Worm (Caenorhabditis elegans) whole organism, L4 larva: ENCODE results near the gene nop-1.

Source experiments
- D1046.2 ChIP-seq: fragments of 200-800 bp; sonication (Bioruptor generic); IDR thresholded peaks from 2 replicates; pipeline ENCODE4 v1.3.6; 2022; ENCODE audit warnings: missing genetic modification characterization, missing compliant biosample characterization
- F37D6.2 ChIP-seq: sonication (generic microtip); optimal IDR thresholded peaks from 2 replicates; lab custom pipeline; 2016; ENCODE audit warnings: mild to moderate bottlenecking, missing genetic modification characterization, missing compliant biosample characterization
- F44E2.7 ChIP-seq: fragments of 200-800 bp; sonication (Bioruptor generic); IDR thresholded peaks from 2 replicates; pipeline ENCODE4 v2.1.2; 2022; ENCODE audit warnings: missing genetic modification characterization, missing compliant biosample characterization
- R02D3.7 ChIP-seq: fragments of 150-350 bp; sonication (generic microtip); optimal IDR thresholded peaks from 3 replicates; lab custom pipeline; 2014; ENCODE audit warnings: missing biosample characterization, missing genetic modification characterization
- T26A8.4 ChIP-seq: fragments of 200-800 bp; sonication (Bioruptor generic); IDR thresholded peaks from 2 replicates; pipeline ENCODE4 v1.3.6; 2022; ENCODE audit warnings: missing genetic modification characterization, missing compliant biosample characterization
- Y48G9A.11 ChIP-seq: fragments of 200-800 bp; sonication (Bioruptor generic); IDR thresholded peaks from 2 replicates; pipeline ENCODE4 v1.3.6; 2022; ENCODE audit warnings: missing genetic modification reagents, missing genetic modification characterization, missing compliant biosample characterization
- Y5F2A.4 ChIP-seq: fragments of 200-800 bp; sonication (Bioruptor generic); optimal IDR thresholded peaks from 2 replicates; lab custom pipeline; 2018; ENCODE audit warnings: mild to moderate bottlenecking, missing genetic modification characterization, missing compliant biosample characterization
- Y75B8A.6 ChIP-seq: fragments of 200-800 bp; sonication (Bioruptor generic); IDR thresholded peaks from 2 replicates; pipeline ENCODE4 v1.3.6; 2022; ENCODE audit warnings: missing genetic modification reagents, missing genetic modification characterization, missing compliant biosample characterization
- ZK546.5 ChIP-seq, 2 experiments: sonication (generic microtip); optimal IDR thresholded peaks; 2 replicates each; lab custom pipeline; 2017; ENCODE audit warnings: missing biosample characterization in 2 of 2, missing genetic modification characterization in 2 of 2
- aha-1 ChIP-seq: fragments of 150-350 bp; peaks from one replicate; lab custom pipeline; 2014; ENCODE audit warnings: missing biosample characterization, missing genetic modification characterization
- ama-1 ChIP-seq: fragments of 150-350 bp; optimal IDR thresholded peaks from 2 replicates; lab custom pipeline; 2014; ENCODE audit warnings: inconsistent platforms, mixed read lengths
- arid-1 ChIP-seq: fragments of 200-800 bp; sonication (Bioruptor generic); conservative IDR thresholded peaks from 2 replicates; pipeline ENCODE4 v1.3.6; 2022; ENCODE audit warnings: missing genetic modification reagents, missing genetic modification characterization, missing compliant biosample characterization
- attf-4 ChIP-seq: sonication (generic microtip); optimal IDR thresholded peaks from 3 replicates; lab custom pipeline; 2017; ENCODE audit warnings: missing biosample characterization, missing genetic modification characterization
- ceh-20 ChIP-seq: fragments of 200-800 bp; sonication (Bioruptor generic); IDR thresholded peaks from 2 replicates; pipeline ENCODE4 v1.3.6; 2022; ENCODE audit warnings: missing genetic modification reagents, missing genetic modification characterization, missing compliant biosample characterization
- ceh-32 ChIP-seq: sonication (generic microtip); optimal IDR thresholded peaks from 2 replicates; lab custom pipeline; 2016; ENCODE audit warnings: mild to moderate bottlenecking, missing genetic modification characterization, missing compliant biosample characterization; ENCODE audit not compliant: poor library complexity
- ceh-44 ChIP-seq: fragments of 200-800 bp; sonication (Bioruptor generic); IDR thresholded peaks from 2 replicates; pipeline ENCODE4 v1.3.6; 2022; ENCODE audit warnings: missing genetic modification reagents, missing genetic modification characterization, missing compliant biosample characterization
- ceh-62 ChIP-seq: sonication (generic microtip); optimal IDR thresholded peaks from 2 replicates; lab custom pipeline; 2017; ENCODE audit warnings: missing biosample characterization, missing genetic modification characterization
- ceh-82 ChIP-seq: sonication (generic microtip); optimal IDR thresholded peaks from 2 replicates; lab custom pipeline; 2017; ENCODE audit warnings: missing biosample characterization, missing genetic modification characterization
- daf-16 ChIP-seq, 3 experiments: sonication (generic microtip); optimal IDR thresholded peaks; 2 replicates each; lab custom pipeline; 2016 to 2017; ENCODE audit warnings: missing genetic modification characterization in 3 of 3, missing genetic modification reagents in 3 of 3, mild to moderate bottlenecking in 2 of 3, missing compliant biosample characterization in 2 of 3, missing biosample characterization in 1 of 3, moderate library complexity in 1 of 3
- daf-8 ChIP-seq: fragments of 200-800 bp; sonication (Bioruptor generic); IDR thresholded peaks from 2 replicates; pipeline ENCODE4 v1.3.6; 2022; ENCODE audit warnings: missing genetic modification characterization, missing compliant biosample characterization
- dpl-1 ChIP-seq: fragments of 150-350 bp; optimal IDR thresholded peaks from 2 replicates; lab custom pipeline; 2014; ENCODE audit warnings: missing biosample characterization, missing genetic modification reagents, missing genetic modification characterization
- dve-1 ChIP-seq: sonication (generic microtip); optimal IDR thresholded peaks from 2 replicates; lab custom pipeline; 2017; ENCODE audit warnings: antibody characterized with exemption, mild to moderate bottlenecking, missing genetic modification characterization, missing compliant biosample characterization; ENCODE audit not compliant: insufficient read depth
- fkh-10 ChIP-seq: fragments of 150-350 bp; optimal IDR thresholded peaks from 2 replicates; lab custom pipeline; 2014; ENCODE audit warnings: missing biosample characterization, missing genetic modification reagents, missing genetic modification characterization
- hlh-11 ChIP-seq: fragments of 200-800 bp; sonication (Bioruptor generic); optimal IDR thresholded peaks from 2 replicates; lab custom pipeline; 2018; ENCODE audit warnings: mild to moderate bottlenecking, missing genetic modification characterization, missing compliant biosample characterization
- jun-1 ChIP-seq: fragments of 150-350 bp; optimal IDR thresholded peaks from 2 replicates; lab custom pipeline; 2014; ENCODE audit warnings: missing biosample characterization, missing genetic modification reagents, missing genetic modification characterization
- lin-15B ChIP-seq: fragments of 150-350 bp; sonication (generic microtip); optimal IDR thresholded peaks from 3 replicates; lab custom pipeline; 2014; ENCODE audit warnings: missing biosample characterization, missing genetic modification characterization
- lin-38 ChIP-seq: fragments of 200-800 bp; sonication (Bioruptor generic); IDR thresholded peaks from 2 replicates; pipeline ENCODE4 v1.3.6; 2022; ENCODE audit warnings: missing genetic modification reagents, missing genetic modification characterization, missing compliant biosample characterization
- lir-3 ChIP-seq: sonication (generic microtip); optimal IDR thresholded peaks from 2 replicates; lab custom pipeline; 2016; ENCODE audit warnings: mild to moderate bottlenecking, missing genetic modification characterization, missing compliant biosample characterization
- lsy-2 ChIP-seq, 2 experiments: fragments of 150-350 bp in 1 of 2; sonication (generic microtip) in 1 of 2; optimal IDR thresholded peaks; 2 replicates each; lab custom pipeline; 2014 to 2017; ENCODE audit warnings: missing biosample characterization in 2 of 2, missing genetic modification characterization in 2 of 2
- madf-9 ChIP-seq: fragments of 200-800 bp; sonication (Bioruptor generic); conservative IDR thresholded peaks from 2 replicates; pipeline ENCODE4 v1.3.6; 2022; ENCODE audit warnings: missing genetic modification reagents, missing genetic modification characterization, missing compliant biosample characterization
- mdt-29 ChIP-seq: fragments of 200-800 bp; sonication (Bioruptor generic); IDR thresholded peaks from 2 replicates; pipeline ENCODE4 v1.3.6; 2022; ENCODE audit warnings: missing genetic modification reagents, missing genetic modification characterization, missing compliant biosample characterization
- mep-1 ChIP-seq: fragments of 150-350 bp; sonication (generic microtip); optimal IDR thresholded peaks from 3 replicates; lab custom pipeline; 2014; ENCODE audit warnings: missing biosample characterization, missing genetic modification characterization
- mxl-2 ChIP-seq: fragments of 200-800 bp; sonication (Bioruptor generic); conservative IDR thresholded peaks from 2 replicates; pipeline ENCODE4 v1.3.6; 2022; ENCODE audit warnings: missing genetic modification reagents, missing genetic modification characterization, missing compliant biosample characterization
- nhr-111 ChIP-seq: fragments of 200-800 bp; sonication (Bioruptor generic); optimal IDR thresholded peaks from 2 replicates; lab custom pipeline; 2018; ENCODE audit warnings: mild to moderate bottlenecking, missing genetic modification characterization, missing compliant biosample characterization
- nhr-25 ChIP-seq: sonication (generic microtip); optimal IDR thresholded peaks from 2 replicates; lab custom pipeline; 2017; ENCODE audit warnings: missing genetic modification characterization, mild to moderate bottlenecking, missing compliant biosample characterization, antibody characterized with exemption, moderate library complexity, borderline replicate concordance; ENCODE audit not compliant: insufficient read depth
- nhr-48 ChIP-seq: sonication (generic microtip); optimal IDR thresholded peaks from 2 replicates; lab custom pipeline; 2016; ENCODE audit warnings: mild to moderate bottlenecking, missing genetic modification characterization, missing compliant biosample characterization
- nhr-77 ChIP-seq: fragments of 150-350 bp; optimal IDR thresholded peaks from 2 replicates; lab custom pipeline; 2014; ENCODE audit warnings: missing biosample characterization, missing genetic modification characterization
- pqm-1 ChIP-seq: sonication (generic microtip); optimal IDR thresholded peaks from 2 replicates; lab custom pipeline; 2017; ENCODE audit warnings: missing biosample characterization, missing genetic modification characterization
- skn-1 ChIP-seq: fragments of 150-350 bp; optimal IDR thresholded peaks from 2 replicates; lab custom pipeline; 2014; ENCODE audit warnings: missing biosample characterization, missing genetic modification characterization
- snpc-4 ChIP-seq: fragments of 150-350 bp; optimal IDR thresholded peaks from 2 replicates; lab custom pipeline; 2014; ENCODE audit warnings: missing biosample characterization, missing genetic modification characterization
- spr-3 ChIP-seq: fragments of 200-800 bp; sonication (Bioruptor generic); optimal IDR thresholded peaks from 2 replicates; lab custom pipeline; 2018; ENCODE audit warnings: mild to moderate bottlenecking, missing genetic modification characterization, missing compliant biosample characterization
- tra-1 ChIP-seq: fragments of 200-800 bp; sonication (Bioruptor generic); IDR thresholded peaks from 2 replicates; pipeline ENCODE4 v1.3.6; 2022; ENCODE audit warnings: missing genetic modification reagents, missing genetic modification characterization, missing compliant biosample characterization
- vab-7 ChIP-seq: fragments of 200-800 bp; sonication (Bioruptor generic); IDR thresholded peaks from 2 replicates; pipeline ENCODE4 v1.3.6; 2022; ENCODE audit warnings: missing genetic modification reagents, missing genetic modification characterization, missing compliant biosample characterization
- zag-1 ChIP-seq: fragments of 150-350 bp; optimal IDR thresholded peaks from 2 replicates; lab custom pipeline; 2014; ENCODE audit warnings: missing biosample characterization, missing genetic modification characterization
- zfp-2 ChIP-seq: sonication (generic microtip); optimal IDR thresholded peaks from 2 replicates; lab custom pipeline; 2016; ENCODE audit warnings: mild to moderate bottlenecking, missing genetic modification characterization, missing compliant biosample characterization
- zfp-3 ChIP-seq: fragments of 200-800 bp; sonication (Bioruptor generic); conservative IDR thresholded peaks from 2 replicates; pipeline ENCODE4 v1.3.6; 2022; ENCODE audit warnings: missing genetic modification reagents, missing genetic modification characterization, missing compliant biosample characterization
- zip-11 ChIP-seq: fragments of 200-800 bp; sonication (Bioruptor generic); IDR thresholded peaks from 2 replicates; pipeline ENCODE4 v1.3.6; 2022; ENCODE audit warnings: missing genetic modification characterization, missing compliant biosample characterization
- zip-2 ChIP-seq: fragments of 150-350 bp; optimal IDR thresholded peaks from 2 replicates; lab custom pipeline; 2014; ENCODE audit warnings: missing biosample characterization, missing genetic modification characterization
- ztf-11 ChIP-seq: fragments of 150-350 bp; optimal IDR thresholded peaks from 2 replicates; lab custom pipeline; 2014; ENCODE audit warnings: missing biosample characterization, missing genetic modification characterization

Gene nop-1

DNA sequence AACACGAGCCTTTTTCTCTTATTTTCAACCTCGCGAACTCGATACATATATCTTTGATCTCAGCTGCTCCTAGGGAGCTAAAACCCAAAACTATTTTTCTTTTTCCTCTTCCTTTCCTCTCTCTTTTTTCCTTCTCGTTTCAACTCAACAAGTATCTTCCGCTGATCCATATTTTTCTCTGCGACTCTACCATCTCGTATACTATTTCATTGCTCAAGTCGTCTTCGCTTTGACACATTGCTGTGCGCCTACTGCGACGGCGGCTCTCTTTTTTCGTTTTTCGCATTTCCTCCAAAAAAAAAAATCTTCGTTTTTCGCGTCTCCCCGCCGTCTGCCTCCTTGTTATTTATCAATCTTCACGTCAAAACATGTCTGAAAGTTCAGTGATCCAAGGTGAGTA lies 8.7 kb upstream of the nop-1 start (continued):
- no peak for TF ChIP-seq zfp-2
- no peak for TF ChIP-seq R02D3.7 (tag; lab: Kevin White, UChicago)
- TF ChIP-seq arid-1 (GFP tag; lab: Robert Waterston, UW): no peak
- no peak for TF ChIP-seq spr-3 (GFP tag; lab: Kevin White, UChicago)
- TF ChIP-seq daf-16 (GFP tag; optimal IDR thresholded peaks at IDR 0.05; lab: Kevin White, UChicago): peak in 1 of 2 experiments; percentile 56
- no peak for TF ChIP-seq daf-16 (tag; optimal IDR thresholded peaks at IDR 0.05; lab: Kevin White, UChicago)
- TF ChIP-seq jun-1 (tag; lab: Kevin White, UChicago): no peak
- no peak for TF ChIP-seq dpl-1 (GFP tag; lab: Kevin White, UChicago)
- TF ChIP-seq Y48G9A.11 (GFP tag; lab: Robert Waterston, UW): no peak
- peak; percentile 76 for TF ChIP-seq fkh-10 (GFP tag; lab: Kevin White, UChicago)
- TF ChIP-seq nhr-111: no peak
- TF ChIP-seq dve-1 (tag; lab: Kevin White, UChicago): no peak
- no peak for TF ChIP-seq mdt-29 (GFP tag; lab: Robert Waterston, UW)
- no peak for TF ChIP-seq mxl-2 (GFP tag; lab: Robert Waterston, UW)
- no peak for TF ChIP-seq F44E2.7 (GFP tag; lab: Robert Waterston, UW)
- no peak for TF ChIP-seq madf-9
- no peak for TF ChIP-seq zip-2 (tag; lab: Kevin White, UChicago)
- TF ChIP-seq D1046.2 (GFP tag; lab: Robert Waterston, UW): no peak
- no peak for TF ChIP-seq ceh-62 (tag; lab: Kevin White, UChicago)
- TF ChIP-seq aha-1 (tag; lab: Kevin White, UChicago): peak; percentile 94

- TF ChIP-seq attf-4 (tag; lab: Kevin White, UChicago) (no peak), ceh-20 (GFP tag; lab: Robert Waterston, UW) (no peak), Y48G9A.11 (GFP tag; lab: Robert Waterston, UW) (no peak), vab-7 (GFP tag; lab: Robert Waterston, UW) (no peak), lir-3 (tag; lab: Kevin White, UChicago) (no peak), pqm-1 (tag; lab: Kevin White, UChicago) (peak; percentile 12), daf-8 (no peak), zag-1 (tag; lab: Kevin White, UChicago) (no peak), lin-38 (GFP tag; lab: Robert Waterston, UW) (no peak), nhr-111 (no peak), spr-3 (GFP tag; lab: Kevin White, UChicago) (no peak), snpc-4 (tag; lab: Kevin White, UChicago) (no peak), hlh-11 (tag; lab: Kevin White, UChicago) (peak; percentile 42), T26A8.4 (no peak), lsy-2 (tag; optimal IDR thresholded peaks at IDR 0.05; lab: Kevin White, UChicago) (no peak), ceh-44 (no peak), ama-1 (lab: Kevin White, UChicago) (no peak), nhr-77 (tag; lab: Kevin White, UChicago) (no peak), ceh-82 (tag; lab: Kevin White, UChicago) (no peak), nhr-48 (tag; lab: Kevin White, UChicago) (no peak), Y5F2A.4 (GFP tag; lab: Kevin White, UChicago) (no peak), dve-1 (tag; lab: Kevin White, UChicago) (no peak), skn-1 (tag; lab: Kevin White, UChicago) (no peak), dpl-1 (GFP tag; lab: Kevin White, UChicago) (no peak), mdt-29 (GFP tag; lab: Robert Waterston, UW) (no peak), F37D6.2 (tag; lab: Kevin White, UChicago) (no peak), ztf-11 (tag; lab: Kevin White, UChicago) (no peak), Y75B8A.6 (GFP tag; lab: Robert Waterston, UW) (no peak), zip-11 (GFP tag; lab: Robert Waterston, UW) (no peak), tra-1 (GFP tag; lab: Robert Waterston, UW) (no peak), mep-1 (no peak), R02D3.7 (tag; lab: Kevin White, UChicago) (no peak), aha-1 (tag; lab: Kevin White, UChicago) (no peak), zfp-3 (GFP tag; lab: Robert Waterston, UW) (no peak), ceh-32 (tag; lab: Kevin White, UChicago) (no peak), ZK546.5 (tag; optimal IDR thresholded peaks at IDR 0.05; lab: Kevin White, UChicago) (no peak), lin-15B (no peak), nhr-25 (tag; lab: Kevin White, UChicago) (no peak)
Observed at ce11 chrIII:5950756-5951345, 7.7 kb upstream of the nop-1 start.
